Worm (Caenorhabditis elegans) whole organism, early embryonic: ENCODE results near the gene tbx-38.
A peak's percentile ranks its signal among the peaks of the same experiment; 100 is the strongest.

Source experiments
- B0310.2 ChIP-seq: sonication (generic microtip); optimal IDR thresholded peaks from 2 replicates; lab custom pipeline; 2016; ENCODE audit warnings: mild to moderate bottlenecking, missing genetic modification characterization, missing compliant biosample characterization
- F13C5.2 ChIP-seq: sonication (generic microtip); optimal IDR thresholded peaks from 2 replicates; lab custom pipeline; 2017; ENCODE audit warnings: mild to moderate bottlenecking, missing genetic modification characterization, inconsistent platforms, missing compliant biosample characterization
- aly-1 ChIP-seq: sonication (generic microtip); optimal IDR thresholded peaks from 2 replicates; lab custom pipeline; 2016; ENCODE audit warnings: missing genetic modification characterization, missing compliant biosample characterization
- ama-1 ChIP-seq: fragments of 150-350 bp; optimal IDR thresholded peaks from 2 replicates; lab custom pipeline; 2014
- ceh-13 ChIP-seq: fragments of 200-800 bp; sonication (Bioruptor generic); optimal IDR thresholded peaks from 2 replicates; lab custom pipeline; 2018; ENCODE audit warnings: mild to moderate bottlenecking, missing genetic modification characterization, missing compliant biosample characterization
- ceh-36 ChIP-seq: sonication (generic microtip); optimal IDR thresholded peaks from 2 replicates; lab custom pipeline; 2016; ENCODE audit warnings: missing genetic modification characterization, inconsistent platforms, missing compliant biosample characterization
- ets-7 ChIP-seq: sonication (generic microtip); optimal IDR thresholded peaks from 2 replicates; lab custom pipeline; 2016; ENCODE audit warnings: missing genotype, missing genetic modification characterization, missing compliant biosample characterization
- flt-1 ChIP-seq: fragments of 200-800 bp; sonication (Bioruptor generic); IDR thresholded peaks from 2 replicates; pipeline ENCODE4 v1.3.6; 2022; ENCODE audit warnings: missing genetic modification characterization, missing compliant biosample characterization
- hmbx-1 ChIP-seq: sonication (generic microtip); optimal IDR thresholded peaks from 2 replicates; lab custom pipeline; 2016; ENCODE audit warnings: mild to moderate bottlenecking, missing genetic modification characterization, missing compliant biosample characterization
- hmg-4 ChIP-seq: fragments of 200-800 bp; sonication (Bioruptor generic); optimal IDR thresholded peaks from 2 replicates; lab custom pipeline; 2018; ENCODE audit warnings: mild to moderate bottlenecking, missing genetic modification characterization, missing compliant biosample characterization
- hnd-1 ChIP-seq: sonication (generic microtip); optimal IDR thresholded peaks from 2 replicates; lab custom pipeline; 2016; ENCODE audit warnings: missing genetic modification characterization, missing compliant biosample characterization
- pes-1 ChIP-seq: fragments of 200-800 bp; sonication (Bioruptor generic); IDR thresholded peaks from 2 replicates; pipeline ENCODE4 v1.3.6; 2022; ENCODE audit warnings: missing genetic modification reagents, missing genetic modification characterization, missing compliant biosample characterization
- scrt-1 ChIP-seq: fragments of 200-800 bp; sonication (Bioruptor generic); IDR thresholded peaks from 2 replicates; pipeline ENCODE4 v1.3.6; 2022; ENCODE audit warnings: missing genetic modification characterization, missing compliant biosample characterization
- sea-1 ChIP-seq: fragments of 200-800 bp; sonication (Bioruptor generic); conservative IDR thresholded peaks from 2 replicates; pipeline ENCODE4 v1.3.6; 2022; ENCODE audit warnings: missing genetic modification characterization, missing compliant biosample characterization
- tbx-11 ChIP-seq: fragments of 200-800 bp; sonication (Bioruptor generic); IDR thresholded peaks from 2 replicates; pipeline ENCODE4 v1.3.6; 2022; ENCODE audit warnings: missing genetic modification characterization, missing compliant biosample characterization
- tbx-37 ChIP-seq: fragments of 200-800 bp; sonication (Bioruptor generic); conservative IDR thresholded peaks from 2 replicates; pipeline ENCODE4 v1.3.6; 2022; ENCODE audit warnings: missing genetic modification reagents, missing genetic modification characterization, missing compliant biosample characterization
- tra-4 ChIP-seq: sonication (generic microtip); optimal IDR thresholded peaks from 2 replicates; lab custom pipeline; 2017; ENCODE audit warnings: missing genetic modification characterization, missing compliant biosample characterization

tbx-38 gene

ce11 chrIII:11746718-11747117 is 39.1 kb downstream of the tbx-38 start, which contains the start of gene mrt-2:
TSS of gene mrt-2 (plus strand) at chrIII:11746766.
- TF ChIP-seq ets-7 (tag; lab: Kevin White, UChicago) = no peak
- TF ChIP-seq hnd-1 (tag; lab: Kevin White, UChicago) = peak; percentile 1
- peak; percentile 86 for TF ChIP-seq tbx-37 (GFP tag; lab: Robert Waterston, UW)
- no peak for TF ChIP-seq B0310.2 (tag; lab: Kevin White, UChicago)
- TF ChIP-seq pes-1 (GFP tag; lab: Robert Waterston, UW) = peak; percentile 59; the same call in 1 of the 2 replicates

DNA sequence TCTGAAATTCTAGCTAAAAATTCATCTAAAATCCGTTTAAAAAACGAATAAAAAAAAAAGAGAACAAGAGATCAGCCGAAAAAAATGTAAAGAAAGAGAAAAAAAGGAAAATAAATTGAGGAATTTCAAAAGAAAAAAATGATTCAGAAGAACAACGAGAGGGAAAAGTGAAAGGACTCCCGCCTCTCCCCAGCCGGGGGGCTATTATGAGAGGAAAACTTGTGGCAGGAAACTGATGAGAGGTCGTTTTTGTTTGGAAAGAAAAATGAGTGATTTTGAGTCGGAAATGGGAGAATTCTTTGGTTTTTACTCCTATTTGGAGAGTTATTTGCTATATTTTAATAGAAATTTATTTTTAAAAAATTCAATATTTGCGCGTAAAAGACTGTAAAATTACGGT is 43.7 kb downstream of the tbx-38 start:
- no peak for TF ChIP-seq ets-7 (tag; lab: Kevin White, UChicago)
- no peak for TF ChIP-seq pes-1 (GFP tag; lab: Robert Waterston, UW)
- TF ChIP-seq ama-1 (lab: Kevin White, UChicago) = no peak
- no peak for TF ChIP-seq tbx-11 (GFP tag; lab: Robert Waterston, UW)

- no peak for TF ChIP-seq ceh-13 (GFP tag; lab: Kevin White, UChicago)
- TF ChIP-seq scrt-1 = no peak
- no peak for TF ChIP-seq tra-4
- no peak for TF ChIP-seq aly-1 (tag; lab: Kevin White, UChicago)
Observed at ce11 chrIII:11740868-11741267, 45.0 kb downstream of the tbx-38 start.

ce11 chrIII:11738482-11738881 is 47.4 kb downstream of the tbx-38 start:
- TF ChIP-seq sea-1 (GFP tag; lab: Robert Waterston, UW) = no peak
- no peak for TF ChIP-seq ets-7 (tag; lab: Kevin White, UChicago)
- TF ChIP-seq scrt-1 = no peak
- TF ChIP-seq hmbx-1 (tag; lab: Kevin White, UChicago) = no peak
- no peak for TF ChIP-seq tbx-37 (GFP tag; lab: Robert Waterston, UW)
- TF ChIP-seq ceh-36 (tag; lab: Kevin White, UChicago) = no peak
- TF ChIP-seq hnd-1 (tag; lab: Kevin White, UChicago) = no peak
- TF ChIP-seq ceh-13 (GFP tag; lab: Kevin White, UChicago) = no peak
- TF ChIP-seq aly-1 (tag; lab: Kevin White, UChicago) = no peak
- no peak for TF ChIP-seq pes-1 (GFP tag; lab: Robert Waterston, UW)
- no peak for TF ChIP-seq hmg-4 (GFP tag; lab: Kevin White, UChicago)
- TF ChIP-seq flt-1 (GFP tag; lab: Robert Waterston, UW) = no peak
- TF ChIP-seq tra-4 = no peak
- no peak for TF ChIP-seq tbx-11 (GFP tag; lab: Robert Waterston, UW)
- TF ChIP-seq B0310.2 (tag; lab: Kevin White, UChicago) = no peak

- TF ChIP-seq hmg-4 (GFP tag; lab: Kevin White, UChicago) = no peak
- no peak for TF ChIP-seq pes-1 (GFP tag; lab: Robert Waterston, UW)
- no peak for TF ChIP-seq hnd-1 (tag; lab: Kevin White, UChicago)
- no peak for TF ChIP-seq ceh-13 (GFP tag; lab: Kevin White, UChicago)
- no peak for TF ChIP-seq flt-1 (GFP tag; lab: Robert Waterston, UW)
- no peak for TF ChIP-seq sea-1 (GFP tag; lab: Robert Waterston, UW)
- TF ChIP-seq ets-7 (tag; lab: Kevin White, UChicago) = no peak
- no peak for TF ChIP-seq aly-1 (tag; lab: Kevin White, UChicago)
- TF ChIP-seq tbx-37 (GFP tag; lab: Robert Waterston, UW) = no peak
- no peak for TF ChIP-seq F13C5.2 (tag; lab: Kevin White, UChicago)
- no peak for TF ChIP-seq tra-4
- no peak for TF ChIP-seq scrt-1
- TF ChIP-seq ceh-36 (tag; lab: Kevin White, UChicago) = no peak
- TF ChIP-seq ama-1 (lab: Kevin White, UChicago) = no peak
- TF ChIP-seq B0310.2 (tag; lab: Kevin White, UChicago) = no peak
- no peak for TF ChIP-seq hmbx-1 (tag; lab: Kevin White, UChicago)
- no peak for TF ChIP-seq tbx-11 (GFP tag; lab: Robert Waterston, UW)
Observed at ce11 chrIII:11737527-11737926, 48.3 kb downstream of the tbx-38 start, which contains the start of gene sup-1. TSS of gene sup-1 (minus strand) at chrIII:11737627.
